In the genomic region with DNA sequence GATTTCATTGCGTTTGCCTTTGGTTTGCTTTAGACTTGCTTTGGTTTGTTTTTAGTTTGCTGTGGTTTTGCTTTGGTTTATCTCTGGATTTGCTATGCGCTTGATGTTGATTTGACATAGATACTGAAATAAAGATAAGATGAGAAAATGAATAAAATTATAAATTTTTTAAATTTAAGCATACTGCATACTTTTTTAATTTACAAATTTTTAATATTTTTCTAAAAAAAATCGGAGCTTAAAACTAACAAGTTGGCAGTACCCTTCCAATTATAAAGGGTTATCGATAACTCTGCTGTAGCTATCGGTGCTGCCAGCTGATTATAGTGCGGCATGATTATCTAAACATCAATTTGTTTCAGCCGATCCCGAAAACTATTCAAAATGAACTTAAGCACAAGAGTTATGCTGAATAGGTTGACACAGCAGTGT, we compare ENCODE assay signal across 2 fruit fly cellular contexts.
A peak's percentile ranks its signal among the peaks of the same experiment; 100 is the strongest.
TF ChIP-seq lines count a peak whose summit lies in the region.

A gene (plus strand): TSS at position 307 of the 432 bp plus-strand sequence.

TF ChIP-seq in whole organism, embryonic, 481 proteins besides CTCF, POLR2A, EP300 and RAD21 (continued from another document and continues in another):
- TF ChIP-seq onecut (GFP tag; IDR thresholded peaks at IDR 0.05; lab: Robert Waterston, UW) (no peak), CG13775 (GFP tag; optimal IDR thresholded peaks at IDR 0.05; lab: Kevin White, UChicago) (no peak), CG14710 (tag; optimal IDR thresholded peaks at IDR 0.05; lab: Kevin White, UChicago) (peak; percentile 69), gfzf (GFP tag; optimal IDR thresholded peaks at IDR 0.05; lab: Kevin White, UChicago) (peak; percentile 14), phol (tag; optimal IDR thresholded peaks at IDR 0.05; lab: Kevin White, UChicago) (peak; percentile 61), CG17568 (GFP tag; optimal IDR thresholded peaks at IDR 0.05; lab: Kevin White, UChicago) (peak; percentile 49), jigr1 (GFP tag; IDR thresholded peaks at IDR 0.05; lab: Robert Waterston, UW) (peak; percentile 53; the same call in 1 of the 3 replicates), lbe (GFP tag; optimal IDR thresholded peaks at IDR 0.05; lab: Kevin White, UChicago) (peak; percentile 52), run (tag; optimal IDR thresholded peaks at IDR 0.05; lab: Kevin White, UChicago) (no peak), ab (GFP tag; optimal IDR thresholded peaks at IDR 0.05; lab: Kevin White, UChicago) (no peak), pan (optimal IDR thresholded peaks at IDR 0.05; lab: Kevin White, UChicago) (no peak), pan (GFP tag; optimal IDR thresholded peaks at IDR 0.05 in 1 of 2, IDR thresholded peaks at IDR 0.05 in 1 of 2) (no peak), Meics (GFP tag; optimal IDR thresholded peaks at IDR 0.05; lab: Kevin White, UChicago) (peak; percentile 39), CG1602 (GFP tag; optimal IDR thresholded peaks at IDR 0.05; lab: Kevin White, UChicago) (no peak), CG5953 (GFP tag; IDR thresholded peaks at IDR 0.05; lab: Robert Waterston, UW) (no peak), Oli (tag; optimal IDR thresholded peaks at IDR 0.05; lab: Kevin White, UChicago) (no peak), wek (GFP tag; optimal IDR thresholded peaks at IDR 0.05; lab: Kevin White, UChicago) (no peak), hth (optimal IDR thresholded peaks at IDR 0.05; lab: Kevin White, UChicago) (no peak), CG17359 (tag; optimal IDR thresholded peaks at IDR 0.05; lab: Kevin White, UChicago) (peak; percentile 40), CoRest (tag; optimal IDR thresholded peaks at IDR 0.05; lab: Kevin White, UChicago) (peak; percentile 64), slbo (GFP tag; IDR thresholded peaks at IDR 0.05; lab: Robert Waterston, UW) (peak; percentile 22; the same call in 1 of the 2 replicates), Pdp1 (GFP tag; optimal IDR thresholded peaks at IDR 0.05; lab: Kevin White, UChicago) (peak in 1 of 2 experiments; percentile 90), ranshi (GFP tag; IDR thresholded peaks at IDR 0.05; lab: Robert Waterston, UW) (peak; percentile 11; the same call in 1 of the 2 replicates), ewg (GFP tag; optimal IDR thresholded peaks at IDR 0.05; lab: Kevin White, UChicago) (no peak), CG31441 (GFP tag; IDR thresholded peaks at IDR 0.05; lab: Robert Waterston, UW) (peak; percentile 72), Fer1 (GFP tag; optimal IDR thresholded peaks at IDR 0.05; lab: Kevin White, UChicago) (peak; percentile 64), CG13424 (tag; optimal IDR thresholded peaks at IDR 0.05; lab: Kevin White, UChicago) (peak; percentile 71), NfI (GFP tag; optimal IDR thresholded peaks at IDR 0.05; lab: Kevin White, UChicago) (peak; percentile 44), CG2202 (tag; optimal IDR thresholded peaks at IDR 0.05; lab: Kevin White, UChicago) (peak; percentile 11), CG12155 (GFP tag; optimal IDR thresholded peaks at IDR 0.05; lab: Kevin White, UChicago) (peak; percentile 28), Blimp-1 (GFP tag; optimal IDR thresholded peaks at IDR 0.05; lab: Kevin White, UChicago) (peak; percentile 48), ash1 (GFP tag; optimal IDR thresholded peaks at IDR 0.05; lab: Kevin White, UChicago) (no peak), CG8388 (GFP tag; optimal IDR thresholded peaks at IDR 0.05; lab: Kevin White, UChicago) (peak; percentile 42), CG7556 (GFP tag; optimal IDR thresholded peaks at IDR 0.05; lab: Kevin White, UChicago) (peak; percentile 53), odd (GFP tag; optimal IDR thresholded peaks at IDR 0.05; lab: Kevin White, UChicago) (peak; percentile 8), CG32532 (GFP tag; IDR thresholded peaks at IDR 0.05; lab: Robert Waterston, UW) (peak; percentile 57; the same call in 1 of the 2 replicates), unpg (GFP tag; optimal IDR thresholded peaks at IDR 0.05; lab: Kevin White, UChicago) (peak; percentile 63), abd-A (tag; optimal IDR thresholded peaks at IDR 0.05; lab: Kevin White, UChicago) (no peak), Chrac-16 (GFP tag; optimal IDR thresholded peaks at IDR 0.05; lab: Kevin White, UChicago) (peak; percentile 2), Lpt (GFP tag; optimal IDR thresholded peaks at IDR 0.05; lab: Kevin White, UChicago) (no peak), hbn (GFP tag; IDR thresholded peaks at IDR 0.05; lab: Robert Waterston, UW; ENCODE audit: partially characterized antibody) (no peak; the same call in 1 of the 2 replicates), Opbp (GFP tag; IDR thresholded peaks at IDR 0.05; lab: Robert Waterston, UW; ENCODE audit: partially characterized antibody) (no peak; the same call in 2 of the 3 replicates), D19A (tag; optimal IDR thresholded peaks at IDR 0.05; lab: Kevin White, UChicago) (peak; percentile 64), slou (GFP tag; optimal IDR thresholded peaks at IDR 0.05; lab: Kevin White, UChicago) (no peak), CG17328 (GFP tag; IDR thresholded peaks at IDR 0.05; lab: Robert Waterston, UW) (no peak), YL-1 (GFP tag; optimal IDR thresholded peaks at IDR 0.05; lab: Kevin White, UChicago) (peak; percentile 74), CG2712 (tag; optimal IDR thresholded peaks at IDR 0.05; lab: Kevin White, UChicago) (peak; percentile 73), Sox102F (GFP tag; optimal IDR thresholded peaks at IDR 0.05; lab: Kevin White, UChicago) (peak; percentile 22), gro (GFP tag; optimal IDR thresholded peaks at IDR 0.05; lab: Kevin White, UChicago) (peak; percentile 11), CG7963 (GFP tag; IDR thresholded peaks at IDR 0.05; lab: Robert Waterston, UW; ENCODE audit: partially characterized antibody) (peak; percentile 58; the same call in 1 of the 3 replicates), CG10431 (GFP tag; optimal IDR thresholded peaks at IDR 0.05; lab: Kevin White, UChicago) (peak; percentile 31), insv (GFP tag; optimal IDR thresholded peaks at IDR 0.05; lab: Kevin White, UChicago) (peak in 1 of 2 experiments; percentile 23), Abd-B (GFP tag; optimal IDR thresholded peaks at IDR 0.05; lab: Kevin White, UChicago) (no peak), CG34376 (GFP tag; optimal IDR thresholded peaks at IDR 0.05; lab: Kevin White, UChicago) (peak; percentile 21), CG3281 (GFP tag; optimal IDR thresholded peaks at IDR 0.05; lab: Kevin White, UChicago) (peak; percentile 7), zfh2 (GFP tag; optimal IDR thresholded peaks at IDR 0.05; lab: Kevin White, UChicago) (no peak), pzg (GFP tag; optimal IDR thresholded peaks at IDR 0.05; lab: Kevin White, UChicago) (peak; percentile 48), Drgx (GFP tag; IDR thresholded peaks at IDR 0.05; lab: Robert Waterston, UW) (no peak), chinmo (GFP tag; IDR thresholded peaks at IDR 0.05; lab: Robert Waterston, UW; ENCODE audit: partially characterized antibody) (0 out of 4 replicates have a peak, but pooled peaks have one; percentile 40), sens (GFP tag; lab: Kevin White, UChicago) (peak; percentile 68), kni (GFP tag; optimal IDR thresholded peaks at IDR 0.05; lab: Kevin White, UChicago) (no peak), sug (tag; optimal IDR thresholded peaks at IDR 0.05; lab: Kevin White, UChicago) (peak; percentile 61)

TF ChIP-seq in whole organism, wandering third instar larva, 38 proteins besides CTCF, POLR2A, EP300 and RAD21 (continued from another document):
- TF ChIP-seq br (GFP tag; optimal IDR thresholded peaks at IDR 0.05; lab: Kevin White, UChicago) (no peak), fru (GFP tag; optimal IDR thresholded peaks at IDR 0.05; lab: Kevin White, UChicago) (peak; percentile 28), usp (GFP tag; optimal IDR thresholded peaks at IDR 0.05; lab: Kevin White, UChicago) (no peak), Myc (optimal IDR thresholded peaks at IDR 0.05; lab: Kevin White, UChicago) (no peak), h (GFP tag; optimal IDR thresholded peaks at IDR 0.05; lab: Kevin White, UChicago) (peak; percentile 22)
TF ChIP-seq in whole organism, wandering third instar larva: peak in this region for 11.
